Fruit fly (Drosophila melanogaster) whole organism, wandering third instar larva: ENCODE results near the gene CG11723.

Source experiments
- Abd-B ChIP-seq: fragments of >200 bp; optimal IDR thresholded peaks from 2 replicates; lab custom pipeline; 2017; ENCODE audit warnings: missing biosample characterization, missing genetic modification characterization
- CG32264 ChIP-seq: fragments of 200-800 bp; sonication (Bioruptor generic); optimal IDR thresholded peaks from 2 replicates; lab custom pipeline; 2016; ENCODE audit warnings: missing biosample characterization, missing genetic modification characterization
- CG9705 ChIP-seq: fragments of 200-800 bp; sonication (Bioruptor generic); optimal IDR thresholded peaks from 2 replicates; lab custom pipeline; 2018; ENCODE audit warnings: missing biosample characterization, mild to moderate bottlenecking, missing genetic modification characterization
- CrebA ChIP-seq: fragments of 200-800 bp; sonication (Bioruptor generic); optimal IDR thresholded peaks from 2 replicates; lab custom pipeline; 2016; ENCODE audit warnings: missing biosample characterization, mild to moderate bottlenecking, missing genetic modification characterization, borderline replicate concordance
- Dfd ChIP-seq: fragments of >200 bp; optimal IDR thresholded peaks from 2 replicates; lab custom pipeline; 2017; ENCODE audit warnings: missing biosample characterization, missing genetic modification characterization
- Dif ChIP-seq: fragments of 200-275, 200-300 bp; sonication (Bioruptor generic); optimal IDR thresholded peaks from 2 replicates; lab custom pipeline; 2018; ENCODE audit warnings: missing biosample characterization, missing genetic modification characterization; ENCODE audit not compliant: partially characterized antibody
- GATAd ChIP-seq: sonication (Bioruptor generic); optimal IDR thresholded peaks from 2 replicates; lab custom pipeline; 2016; ENCODE audit warnings: missing biosample characterization, missing genetic modification characterization
- HLH106 ChIP-seq: fragments of 200-800 bp; optimal IDR thresholded peaks from 3 replicates; lab custom pipeline; 2019; ENCODE audit warnings: missing biosample characterization, mild to moderate bottlenecking, missing genetic modification characterization, moderate library complexity
- Hnf4 ChIP-seq: fragments of 200-800 bp; sonication (Bioruptor generic); optimal IDR thresholded peaks from 2 replicates; lab custom pipeline; 2016; ENCODE audit warnings: missing biosample characterization, mild to moderate bottlenecking, missing genetic modification characterization
- Hr78 ChIP-seq: fragments of >200 bp; optimal IDR thresholded peaks from 2 replicates; lab custom pipeline; 2017; ENCODE audit warnings: missing biosample characterization, missing genetic modification characterization
- Hr83 ChIP-seq: fragments of 200-300 bp; sonication (Bioruptor generic); optimal IDR thresholded peaks from 2 replicates; lab custom pipeline; 2016; ENCODE audit warnings: missing biosample characterization, mild to moderate bottlenecking, missing genetic modification characterization, moderate library complexity; ENCODE audit not compliant: poor library complexity, severe bottlenecking
- Jra ChIP-seq: sonication (Bioruptor generic); optimal IDR thresholded peaks from 2 replicates; lab custom pipeline; 2016; ENCODE audit warnings: missing biosample characterization, missing genetic modification characterization
- Mio ChIP-seq: sonication (Bioruptor generic); optimal IDR thresholded peaks from 2 replicates; lab custom pipeline; 2016; ENCODE audit warnings: missing biosample characterization, missing genetic modification characterization
- Myc ChIP-seq: fragments of >200 bp; optimal IDR thresholded peaks from 2 replicates; lab custom pipeline; 2017
- N ChIP-seq: fragments of >200 bp; optimal IDR thresholded peaks from 2 replicates; lab custom pipeline; 2018; ENCODE audit warnings: missing biosample characterization, missing external identifiers, missing genetic modification characterization
- OdsH ChIP-seq: fragments of 200-800 bp; sonication (Bioruptor generic); optimal IDR thresholded peaks from 2 replicates; lab custom pipeline; 2016; ENCODE audit warnings: missing biosample characterization, mild to moderate bottlenecking, missing genetic modification characterization
- Rel ChIP-seq, 2 experiments: fragments of 200-800 bp; sonication (Bioruptor generic) in 1 of 2; optimal IDR thresholded peaks; 2 replicates in 1 of 2; 3 replicates in 1 of 2; lab custom pipeline; 2016 to 2019; ENCODE audit warnings: mild to moderate bottlenecking in 2 of 2, missing biosample characterization in 2 of 2, missing genetic modification characterization in 2 of 2, moderate library complexity in 1 of 2
- Sp1 ChIP-seq: fragments of 200-800 bp; sonication (Bioruptor generic); optimal IDR thresholded peaks from 3 replicates; lab custom pipeline; 2019; ENCODE audit warnings: missing biosample characterization, mild to moderate bottlenecking, missing genetic modification characterization, moderate library complexity
- Vsx2 ChIP-seq: fragments of 200-300, 225-300 bp; sonication (Bioruptor generic); optimal IDR thresholded peaks from 2 replicates; lab custom pipeline; 2018; ENCODE audit warnings: missing biosample characterization, missing genetic modification characterization; ENCODE audit not compliant: partially characterized antibody
- br ChIP-seq: fragments of 200-800 bp; sonication (Bioruptor generic); optimal IDR thresholded peaks from 2 replicates; lab custom pipeline; 2016; ENCODE audit warnings: missing biosample characterization, missing genetic modification characterization
- brk ChIP-seq: fragments of 200-800 bp; sonication (Bioruptor generic); optimal IDR thresholded peaks from 2 replicates; lab custom pipeline; 2016; ENCODE audit warnings: missing biosample characterization, mild to moderate bottlenecking, missing genetic modification characterization
- dl ChIP-seq, 2 experiments: fragments of 175-275, 200-275 bp in 1 of 2; fragments of 200-275 bp in 1 of 2; sonication (Bioruptor generic); optimal IDR thresholded peaks; lab custom pipeline; 2018; ENCODE audit warnings: mild to moderate bottlenecking in 2 of 2, missing biosample characterization in 2 of 2, missing genetic modification characterization in 2 of 2, moderate library complexity in 2 of 2; ENCODE audit not compliant: partially characterized antibody in 2 of 2, insufficient read depth in 1 of 2
- dmrt93B ChIP-seq: fragments of 200-800 bp; sonication (Bioruptor generic); optimal IDR thresholded peaks from 2 replicates; lab custom pipeline; 2018; ENCODE audit warnings: missing biosample characterization, mild to moderate bottlenecking, missing genetic modification characterization
- dsf ChIP-seq: sonication (Bioruptor generic); optimal IDR thresholded peaks from 2 replicates; lab custom pipeline; 2016; ENCODE audit warnings: missing biosample characterization, missing genetic modification characterization, borderline replicate concordance
- ey ChIP-seq: fragments of 200-800 bp; sonication (Bioruptor generic); optimal IDR thresholded peaks from 2 replicates; lab custom pipeline; 2016; ENCODE audit warnings: missing biosample characterization, missing genetic modification characterization
- foxo ChIP-seq, 2 experiments: fragments of 200-800 bp; sonication (Bioruptor generic); optimal IDR thresholded peaks; 2 replicates in 1 of 2; 3 replicates in 1 of 2; lab custom pipeline; 2016 to 2017; ENCODE audit warnings: missing biosample characterization in 2 of 2, missing genetic modification characterization in 2 of 2
- fru ChIP-seq: fragments of 200-800 bp; sonication (Bioruptor generic); optimal IDR thresholded peaks from 3 replicates; lab custom pipeline; 2016; ENCODE audit warnings: missing biosample characterization, mild to moderate bottlenecking, missing genetic modification characterization
- h ChIP-seq: fragments of 200-800 bp; sonication (Bioruptor generic); optimal IDR thresholded peaks from 3 replicates; lab custom pipeline; 2016; ENCODE audit warnings: missing biosample characterization, mild to moderate bottlenecking, missing genetic modification characterization
- jim ChIP-seq: fragments of 175-275, 200-325 bp; sonication (Bioruptor generic); optimal IDR thresholded peaks from 2 replicates; lab custom pipeline; 2016; ENCODE audit warnings: missing biosample characterization, mild to moderate bottlenecking, missing genetic modification characterization
- lola ChIP-seq: fragments of >200 bp; optimal IDR thresholded peaks from 2 replicates; lab custom pipeline; 2017; ENCODE audit warnings: missing biosample characterization, missing genetic modification characterization
- pan ChIP-seq: fragments of >200 bp; optimal IDR thresholded peaks from 2 replicates; lab custom pipeline; 2017
- psq ChIP-seq: fragments of 200-800 bp; sonication (Bioruptor generic); optimal IDR thresholded peaks from 3 replicates; lab custom pipeline; 2017; ENCODE audit warnings: missing biosample characterization, mild to moderate bottlenecking, missing genetic modification characterization, moderate library complexity
- rgr ChIP-seq: fragments of 200-800 bp; sonication (Bioruptor generic); optimal IDR thresholded peaks from 3 replicates; lab custom pipeline; 2016; ENCODE audit warnings: missing biosample characterization, mild to moderate bottlenecking, missing genetic modification characterization
- sage ChIP-seq: fragments of 200-800 bp; sonication (Bioruptor generic); optimal IDR thresholded peaks from 2 replicates; lab custom pipeline; 2016; ENCODE audit warnings: missing biosample characterization, mild to moderate bottlenecking, missing genetic modification characterization
- sv ChIP-seq: fragments of 200-800 bp; sonication (Bioruptor generic); optimal IDR thresholded peaks from 3 replicates; lab custom pipeline; 2016; ENCODE audit warnings: missing biosample characterization, missing genetic modification characterization
- tai ChIP-seq: sonication (Bioruptor generic); optimal IDR thresholded peaks from 2 replicates; lab custom pipeline; 2016; ENCODE audit warnings: missing biosample characterization, missing genetic modification characterization
- usp ChIP-seq: fragments of >200 bp; optimal IDR thresholded peaks from 2 replicates; lab custom pipeline; 2017; ENCODE audit warnings: missing biosample characterization, missing genetic modification characterization
- woc ChIP-seq: sonication (Bioruptor generic); optimal IDR thresholded peaks from 2 replicates; lab custom pipeline; 2016; ENCODE audit warnings: missing biosample characterization, mild to moderate bottlenecking, missing genetic modification characterization

CG11723 gene

DNA sequence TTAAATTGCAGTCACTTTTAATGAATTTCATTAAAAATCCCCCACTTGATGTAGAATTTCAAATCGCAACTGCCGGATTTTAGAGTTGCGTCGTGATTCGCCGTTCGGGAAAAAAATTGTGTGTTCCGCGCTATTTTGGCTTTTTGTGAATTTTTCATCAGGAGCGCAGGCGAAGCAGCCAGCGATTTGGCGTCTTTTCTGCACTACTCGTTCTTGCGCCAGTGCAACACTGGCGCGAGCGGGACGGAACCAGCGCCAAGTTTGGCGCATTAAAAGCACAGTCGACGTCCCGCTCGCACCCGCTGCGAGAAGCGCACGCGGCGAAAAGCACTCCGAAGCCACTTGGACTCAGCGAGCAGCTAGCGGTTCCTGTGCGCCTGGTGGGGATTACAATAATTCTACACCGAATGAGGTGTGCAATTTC, 46.3 kb upstream of the CG11723 start:
- TF ChIP-seq Dfd (GFP tag; lab: Kevin White, UChicago), result no peak
- no peak for TF ChIP-seq sv (GFP tag; lab: Kevin White, UChicago)
- peak; percentile 9 for TF ChIP-seq br (GFP tag; lab: Kevin White, UChicago)
- TF ChIP-seq Mio (GFP tag; lab: Kevin White, UChicago), result no peak
- TF ChIP-seq N (GFP tag; lab: Kevin White, UChicago), result no peak
- TF ChIP-seq brk (GFP tag; lab: Kevin White, UChicago), result no peak
- no peak for TF ChIP-seq dsf (GFP tag; lab: Kevin White, UChicago)
- no peak for TF ChIP-seq CG32264 (GFP tag; lab: Kevin White, UChicago)
- no peak for TF ChIP-seq usp (GFP tag; lab: Kevin White, UChicago)
- no peak for TF ChIP-seq Abd-B (GFP tag; lab: Kevin White, UChicago)
- TF ChIP-seq jim (GFP tag; lab: Kevin White, UChicago), result no peak
- no peak for TF ChIP-seq pan (lab: Kevin White, UChicago)
- TF ChIP-seq Hr83 (GFP tag; lab: Kevin White, UChicago), result peak; percentile 55
- peak; percentile 1 to 13 for TF ChIP-seq foxo (GFP tag; optimal IDR thresholded peaks at IDR 0.05; lab: Kevin White, UChicago)
- TF ChIP-seq woc (GFP tag; lab: Kevin White, UChicago), result no peak
- TF ChIP-seq Hr78, result no peak
- TF ChIP-seq GATAd (GFP tag; lab: Kevin White, UChicago), result no peak
- TF ChIP-seq h, result peak; percentile 83
- no peak for TF ChIP-seq Hnf4 (GFP tag; lab: Kevin White, UChicago)
- TF ChIP-seq dl (GFP tag; optimal IDR thresholded peaks at IDR 0.05; lab: Kevin White, UChicago; ENCODE audit: insufficient read depth in 1 of 2, partially characterized antibody in 2 of 2), result peak; percentile 40 to 86
- TF ChIP-seq CG9705 (GFP tag; lab: Kevin White, UChicago), result peak; percentile 32
- no peak for TF ChIP-seq Rel (GFP tag; optimal IDR thresholded peaks at IDR 0.05; lab: Kevin White, UChicago)
- peak; percentile 95 for TF ChIP-seq Rel (tag; optimal IDR thresholded peaks at IDR 0.05; lab: Kevin White, UChicago)
- TF ChIP-seq Jra (GFP tag; lab: Kevin White, UChicago), result no peak
- peak; percentile 44 for TF ChIP-seq rgr (GFP tag; lab: Kevin White, UChicago)
- no peak for TF ChIP-seq tai
- TF ChIP-seq Sp1 (GFP tag; lab: Kevin White, UChicago), result peak; percentile 51
- peak; percentile 18 for TF ChIP-seq dmrt93B
- no peak for TF ChIP-seq sage (GFP tag; lab: Kevin White, UChicago)
- TF ChIP-seq lola (GFP tag; lab: Kevin White, UChicago), result no peak
- peak; percentile 44 for TF ChIP-seq Myc (lab: Kevin White, UChicago)
- TF ChIP-seq HLH106 (tag; lab: Kevin White, UChicago), result peak; percentile 55
- TF ChIP-seq fru, result peak; percentile 23
- TF ChIP-seq psq (GFP tag; lab: Kevin White, UChicago), result peak; percentile 13
- peak; percentile 46 for TF ChIP-seq OdsH (GFP tag; lab: Kevin White, UChicago)
- peak; percentile 90 for TF ChIP-seq Dif (GFP tag; lab: Kevin White, UChicago)
- TF ChIP-seq CrebA (GFP tag; lab: Kevin White, UChicago), result peak; percentile 76
- TF ChIP-seq Vsx2 (GFP tag; lab: Kevin White, UChicago), result peak; percentile 94
- no peak for TF ChIP-seq ey (GFP tag; lab: Kevin White, UChicago)
- TF ChIP-seq, all 38 proteins: peak for 18

- no peak for TF ChIP-seq usp (GFP tag; lab: Kevin White, UChicago)
- TF ChIP-seq brk (GFP tag; lab: Kevin White, UChicago), result no peak
- TF ChIP-seq CrebA (GFP tag; lab: Kevin White, UChicago), result no peak
- TF ChIP-seq Hr78, result no peak
- TF ChIP-seq Rel (GFP tag; optimal IDR thresholded peaks at IDR 0.05; lab: Kevin White, UChicago), result no peak
- TF ChIP-seq Rel (tag; optimal IDR thresholded peaks at IDR 0.05; lab: Kevin White, UChicago), result peak; percentile 30
- peak; percentile 98 for TF ChIP-seq Vsx2 (GFP tag; lab: Kevin White, UChicago)
- no peak for TF ChIP-seq Abd-B (GFP tag; lab: Kevin White, UChicago)
- TF ChIP-seq woc (GFP tag; lab: Kevin White, UChicago), result no peak
- no peak for TF ChIP-seq Hr83 (GFP tag; lab: Kevin White, UChicago)
- TF ChIP-seq Hnf4 (GFP tag; lab: Kevin White, UChicago), result no peak
- no peak for TF ChIP-seq Dfd (GFP tag; lab: Kevin White, UChicago)
- TF ChIP-seq Mio (GFP tag; lab: Kevin White, UChicago), result no peak
- TF ChIP-seq sage (GFP tag; lab: Kevin White, UChicago), result no peak
- no peak for TF ChIP-seq Jra (GFP tag; lab: Kevin White, UChicago)
- peak; percentile 89 for TF ChIP-seq Dif (GFP tag; lab: Kevin White, UChicago)
- TF ChIP-seq fru, result no peak
- no peak for TF ChIP-seq lola (GFP tag; lab: Kevin White, UChicago)
- TF ChIP-seq HLH106 (tag; lab: Kevin White, UChicago), result no peak
- TF ChIP-seq Sp1 (GFP tag; lab: Kevin White, UChicago), result no peak
- no peak for TF ChIP-seq GATAd (GFP tag; lab: Kevin White, UChicago)
- TF ChIP-seq jim (GFP tag; lab: Kevin White, UChicago), result no peak
- TF ChIP-seq OdsH (GFP tag; lab: Kevin White, UChicago), result no peak
- no peak for TF ChIP-seq psq (GFP tag; lab: Kevin White, UChicago)
- TF ChIP-seq br (GFP tag; lab: Kevin White, UChicago), result no peak
- TF ChIP-seq sv (GFP tag; lab: Kevin White, UChicago), result no peak
- TF ChIP-seq ey (GFP tag; lab: Kevin White, UChicago), result no peak
- no peak for TF ChIP-seq pan (lab: Kevin White, UChicago)
- no peak for TF ChIP-seq foxo (GFP tag; optimal IDR thresholded peaks at IDR 0.05; lab: Kevin White, UChicago)
- peak in 1 of 2 experiments; percentile 58 for TF ChIP-seq dl (GFP tag; optimal IDR thresholded peaks at IDR 0.05; lab: Kevin White, UChicago; ENCODE audit: insufficient read depth in 1 of 2, partially characterized antibody in 2 of 2)
- no peak for TF ChIP-seq rgr (GFP tag; lab: Kevin White, UChicago)
- no peak for TF ChIP-seq Myc (lab: Kevin White, UChicago)
- no peak for TF ChIP-seq CG32264 (GFP tag; lab: Kevin White, UChicago)
- no peak for TF ChIP-seq N (GFP tag; lab: Kevin White, UChicago)
- no peak for TF ChIP-seq dsf (GFP tag; lab: Kevin White, UChicago)
- no peak for TF ChIP-seq tai
- TF ChIP-seq, all 38 proteins: peak for 4
Observed at dm6 chr2L:2192123-2192601, 45.1 kb upstream of the CG11723 start, which contains the start of gene CG10874. CG10874 (minus strand) TSS chr2L:2192386.
